Fruit fly (Drosophila melanogaster) whole organism, prepupa: ENCODE results near the gene CG12061.
A peak's percentile ranks its signal among the peaks of the same experiment; 100 is the strongest.

ENCODE experiments used
- Blimp-1 ChIP-seq: fragments of 200-800 bp; sonication (Bioruptor generic); optimal IDR thresholded peaks from 3 replicates; lab custom pipeline; 2017; ENCODE audit warnings: missing biosample characterization, missing genetic modification characterization, mild to moderate bottlenecking, moderate library complexity, missing genetic modification reagents
- CG10631 ChIP-seq: fragments of 200-800 bp; sonication (Bioruptor generic); optimal IDR thresholded peaks from 2 replicates; lab custom pipeline; 2016; ENCODE audit warnings: missing biosample characterization, missing genetic modification characterization
- CG10669 ChIP-seq: fragments of 200-800 bp; sonication (Bioruptor generic); optimal IDR thresholded peaks from 3 replicates; lab custom pipeline; 2018; ENCODE audit warnings: missing biosample characterization, mild to moderate bottlenecking, missing genetic modification characterization, moderate library complexity
- CG11294 ChIP-seq: fragments of 200-800 bp; sonication (Bioruptor generic); IDR thresholded peaks from 2 replicates; pipeline ENCODE4 v1.3.6; 2022; ENCODE audit warnings: missing biosample characterization, missing genetic modification characterization
- CG11902 ChIP-seq: fragments of 200-800 bp; sonication (Bioruptor generic); optimal IDR thresholded peaks from 3 replicates; lab custom pipeline; 2016; ENCODE audit warnings: missing biosample characterization, missing genetic modification characterization
- CG15336 ChIP-seq: fragments of 200-800 bp; sonication (Bioruptor generic); IDR thresholded peaks from 2 replicates; pipeline ENCODE4 v1.3.6; 2022; ENCODE audit warnings: missing biosample characterization, missing genetic modification characterization
- CG1621 ChIP-seq: fragments of 200-800 bp; sonication (Bioruptor generic); optimal IDR thresholded peaks from 3 replicates; lab custom pipeline; 2018; ENCODE audit warnings: missing biosample characterization, mild to moderate bottlenecking, missing genetic modification characterization
- CG16779 ChIP-seq: fragments of 200-800 bp; sonication (Bioruptor generic); optimal IDR thresholded peaks from 3 replicates; lab custom pipeline; 2017; ENCODE audit warnings: missing biosample characterization, mild to moderate bottlenecking, missing genetic modification characterization
- CG3032 ChIP-seq: fragments of 200-800 bp; optimal IDR thresholded peaks from 2 replicates; lab custom pipeline; 2019; ENCODE audit warnings: missing biosample characterization, mild to moderate bottlenecking, missing genetic modification characterization, moderate library complexity
- CG31627 ChIP-seq: fragments of 200-800 bp; sonication (Bioruptor generic); optimal IDR thresholded peaks from 3 replicates; lab custom pipeline; 2016; ENCODE audit warnings: missing biosample characterization, missing genetic modification characterization
- CG32006 ChIP-seq: fragments of 200-800 bp; sonication (Bioruptor generic); optimal IDR thresholded peaks from 3 replicates; lab custom pipeline; 2017; ENCODE audit warnings: missing biosample characterization, mild to moderate bottlenecking, missing genetic modification characterization
- CG34406 ChIP-seq: fragments of 200-800 bp; sonication (Bioruptor generic); optimal IDR thresholded peaks from 3 replicates; lab custom pipeline; 2016; ENCODE audit warnings: missing biosample characterization, missing genetic modification characterization
- CG6163 ChIP-seq: fragments of 200-800 bp; sonication (Bioruptor generic); IDR thresholded peaks from 3 replicates; pipeline ENCODE4 v1.3.6; 2022; ENCODE audit warnings: missing biosample characterization, missing genetic modification characterization
- CG6792 ChIP-seq: fragments of 200-800 bp; sonication (Bioruptor generic); optimal IDR thresholded peaks from 3 replicates; lab custom pipeline; 2016; ENCODE audit warnings: missing biosample characterization, missing genetic modification characterization
- CG6808 ChIP-seq: fragments of 200-800 bp; sonication (Bioruptor generic); optimal IDR thresholded peaks from 3 replicates; lab custom pipeline; 2017; ENCODE audit warnings: missing biosample characterization, missing genetic modification characterization, mild to moderate bottlenecking, moderate library complexity, missing genetic modification reagents
- CG6854 ChIP-seq: fragments of 200-800 bp; sonication (Bioruptor generic); optimal IDR thresholded peaks from 2 replicates; lab custom pipeline; 2017; ENCODE audit warnings: missing biosample characterization, mild to moderate bottlenecking, missing genetic modification characterization
- CG7368 ChIP-seq: fragments of 200-800 bp; sonication (Bioruptor generic); optimal IDR thresholded peaks from 3 replicates; lab custom pipeline; 2016; ENCODE audit warnings: missing biosample characterization, missing genetic modification characterization
- CG8319 ChIP-seq: fragments of 200-800 bp; sonication (Bioruptor generic); optimal IDR thresholded peaks from 3 replicates; lab custom pipeline; 2016; ENCODE audit warnings: missing biosample characterization, missing genetic modification characterization
- CG8632 ChIP-seq: fragments of 200-800 bp; sonication (Bioruptor generic); optimal IDR thresholded peaks from 3 replicates; lab custom pipeline; 2016; ENCODE audit warnings: missing biosample characterization, missing genetic modification characterization
- CG9139 ChIP-seq: fragments of 200-800 bp; sonication (Bioruptor generic); optimal IDR thresholded peaks from 3 replicates; lab custom pipeline; 2017; ENCODE audit warnings: missing biosample characterization, mild to moderate bottlenecking, missing genetic modification characterization
- Eip75B ChIP-seq: fragments of 200-800 bp; sonication (Bioruptor generic); optimal IDR thresholded peaks from 3 replicates; lab custom pipeline; 2016; ENCODE audit warnings: missing biosample characterization, missing genetic modification characterization
- Eip93F ChIP-seq: fragments of 200-800 bp; sonication (Bioruptor generic); optimal IDR thresholded peaks from 2 replicates; lab custom pipeline; 2016; ENCODE audit warnings: missing biosample characterization, mild to moderate bottlenecking, missing genetic modification characterization
- Ets21C ChIP-seq: fragments of 200-800 bp; sonication (Bioruptor generic); optimal IDR thresholded peaks from 3 replicates; lab custom pipeline; 2016; ENCODE audit warnings: missing biosample characterization, missing genetic modification characterization
- Ets96B ChIP-seq: fragments of 200-800 bp; optimal IDR thresholded peaks from 2 replicates; lab custom pipeline; 2019; ENCODE audit warnings: missing biosample characterization, mild to moderate bottlenecking, missing genetic modification characterization, moderate library complexity
- Hr39 ChIP-seq: fragments of 200-800 bp; sonication (Bioruptor generic); optimal IDR thresholded peaks from 2 replicates; lab custom pipeline; 2016; ENCODE audit warnings: missing biosample characterization, missing genetic modification characterization
- Hr4 ChIP-seq: fragments of 200-800 bp; sonication (Bioruptor generic); optimal IDR thresholded peaks from 3 replicates; lab custom pipeline; 2016; ENCODE audit warnings: missing biosample characterization, missing genetic modification characterization
- Lpt ChIP-seq: fragments of 200-800 bp; sonication (Bioruptor generic); optimal IDR thresholded peaks from 3 replicates; lab custom pipeline; 2016; ENCODE audit warnings: missing biosample characterization, missing genetic modification characterization
- OdsH ChIP-seq: fragments of 200-800 bp; sonication (Bioruptor generic); optimal IDR thresholded peaks from 3 replicates; lab custom pipeline; 2016; ENCODE audit warnings: missing biosample characterization, missing genetic modification characterization
- Sox102F ChIP-seq: fragments of 200-800 bp; sonication (Bioruptor generic); optimal IDR thresholded peaks from 2 replicates; lab custom pipeline; 2016; ENCODE audit warnings: missing biosample characterization, mild to moderate bottlenecking, missing genetic modification characterization
- Sox14 ChIP-seq: fragments of 200-800 bp; sonication (Bioruptor generic); optimal IDR thresholded peaks from 3 replicates; lab custom pipeline; 2016; ENCODE audit warnings: missing biosample characterization, missing genetic modification characterization
- Sox15 ChIP-seq: fragments of 200-800 bp; sonication (Bioruptor generic); optimal IDR thresholded peaks from 3 replicates; lab custom pipeline; 2016; ENCODE audit warnings: missing biosample characterization, missing genetic modification characterization
- acj6 ChIP-seq: fragments of 200-800 bp; sonication (Bioruptor generic); optimal IDR thresholded peaks from 3 replicates; lab custom pipeline; 2016; ENCODE audit warnings: missing biosample characterization, missing genetic modification characterization
- cyc ChIP-seq: fragments of 200-800 bp; sonication (Bioruptor generic); optimal IDR thresholded peaks from 3 replicates; lab custom pipeline; 2016; ENCODE audit warnings: missing biosample characterization, missing genetic modification characterization
- eg ChIP-seq: fragments of 200-800 bp; sonication (Bioruptor generic); IDR thresholded peaks from 3 replicates; pipeline ENCODE4 v1.3.6; 2022; ENCODE audit warnings: missing biosample characterization, missing genetic modification characterization
- fd85E ChIP-seq: fragments of 200-800 bp; sonication (Bioruptor generic); optimal IDR thresholded peaks from 3 replicates; lab custom pipeline; 2016; ENCODE audit warnings: missing biosample characterization, missing genetic modification characterization
- fkh ChIP-seq: fragments of 200-800 bp; sonication (Bioruptor generic); optimal IDR thresholded peaks from 3 replicates; lab custom pipeline; 2017; ENCODE audit warnings: missing biosample characterization, mild to moderate bottlenecking, missing genetic modification characterization, moderate library complexity
- lz ChIP-seq: fragments of 200-800 bp; sonication (Bioruptor generic); optimal IDR thresholded peaks from 3 replicates; lab custom pipeline; 2016; ENCODE audit warnings: missing biosample characterization, missing genetic modification characterization
- net ChIP-seq: fragments of 200-800 bp; sonication (Bioruptor generic); optimal IDR thresholded peaks from 3 replicates; lab custom pipeline; 2016; ENCODE audit warnings: missing biosample characterization, missing genetic modification characterization
- salr ChIP-seq, 2 experiments: fragments of 200-800 bp; sonication (Bioruptor generic); optimal IDR thresholded peaks; 3 replicates each; lab custom pipeline; 2016 to 2018; ENCODE audit warnings: missing biosample characterization in 2 of 2, missing genetic modification characterization in 2 of 2, mild to moderate bottlenecking in 1 of 2
- spab ChIP-seq: fragments of 200-800 bp; sonication (Bioruptor generic); optimal IDR thresholded peaks from 2 replicates; lab custom pipeline; 2017; ENCODE audit warnings: missing biosample characterization, mild to moderate bottlenecking, missing genetic modification characterization, missing genetic modification reagents
- ss ChIP-seq, 2 experiments: fragments of 200-800 bp; sonication (Bioruptor generic); optimal IDR thresholded peaks; 2 replicates in 1 of 2; 3 replicates in 1 of 2; lab custom pipeline; 2017 to 2018; ENCODE audit warnings: mild to moderate bottlenecking in 2 of 2, missing biosample characterization in 2 of 2, missing genetic modification characterization in 2 of 2, moderate library complexity in 1 of 2
- svp ChIP-seq: fragments of 200-800 bp; sonication (Bioruptor generic); peaks from one replicate; lab custom pipeline; 2016; ENCODE audit warnings: missing biosample characterization, missing genetic modification characterization
- vri ChIP-seq: fragments of 200-800 bp; sonication (Bioruptor generic); optimal IDR thresholded peaks from 3 replicates; lab custom pipeline; 2016; ENCODE audit warnings: missing biosample characterization, mild to moderate bottlenecking, missing genetic modification characterization

The CG12061 gene

dm6 chrX:23022598-23022997 is 13.3 kb upstream of the CG12061 start, which contains the start of gene zyd:
zyd (plus strand) TSS chrX:23022898.
- TF ChIP-seq Hr39 (GFP tag; lab: Kevin White, UChicago) (no peak), Ets21C (GFP tag; lab: Kevin White, UChicago) (no peak), Eip75B (no peak), CG34406 (GFP tag; lab: Kevin White, UChicago) (no peak), svp (GFP tag; lab: Kevin White, UChicago) (no peak), acj6 (no peak), fd85E (GFP tag; lab: Kevin White, UChicago) (no peak), CG6163 (GFP tag; lab: Robert Waterston, UW) (no peak), CG3032 (no peak), CG31627 (GFP tag; lab: Kevin White, UChicago) (no peak), vri (GFP tag; lab: Kevin White, UChicago) (no peak), lz (GFP tag; lab: Kevin White, UChicago) (no peak), CG9139 (no peak), CG11294 (GFP tag; lab: Robert Waterston, UW) (no peak), salr (GFP tag; optimal IDR thresholded peaks at IDR 0.05; lab: Kevin White, UChicago) (no peak), Sox15 (no peak)

- TF ChIP-seq eg (no peak), ss (GFP tag; optimal IDR thresholded peaks at IDR 0.05; lab: Kevin White, UChicago) (no peak), CG10669 (GFP tag; lab: Kevin White, UChicago) (no peak), svp (GFP tag; lab: Kevin White, UChicago) (peak; percentile 53), Sox102F (GFP tag; lab: Kevin White, UChicago) (no peak)
These were observed 31.9 kb downstream of the CG12061 start, which contains the start of gene CG17167 for dm6 chrX:23067521-23068459. CG17167 (plus strand) TSS chrX:23068301.

DNA sequence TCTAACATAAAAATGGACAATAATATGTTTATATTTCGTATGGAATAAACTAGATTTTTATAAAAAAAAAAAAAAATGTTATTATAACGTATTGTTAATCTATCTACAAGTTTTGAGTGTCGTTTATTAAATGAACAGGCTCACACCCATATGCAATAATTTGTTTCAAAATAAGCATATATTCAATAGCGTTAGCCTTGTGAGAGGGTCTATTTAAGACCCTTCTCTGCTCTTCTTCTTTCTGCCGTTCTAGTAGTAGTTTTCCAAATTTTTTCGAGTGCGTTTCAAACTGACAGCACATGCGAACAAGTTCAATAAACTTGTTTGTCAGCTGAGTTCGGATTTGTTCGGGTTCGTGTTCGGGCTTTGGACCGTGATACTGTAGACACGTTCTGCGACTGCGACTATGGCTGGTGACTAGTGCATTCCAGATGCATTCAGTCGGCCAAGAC is 35.4 kb downstream of the CG12061 start:
- no peak for TF ChIP-seq vri (GFP tag; lab: Kevin White, UChicago)
- TF ChIP-seq OdsH: peak; percentile 54
- TF ChIP-seq fd85E (GFP tag; lab: Kevin White, UChicago): no peak
- no peak for TF ChIP-seq Ets96B
- no peak for TF ChIP-seq CG7368 (GFP tag; lab: Kevin White, UChicago)
- TF ChIP-seq Eip75B: peak; percentile 11
- TF ChIP-seq Hr4 (GFP tag; lab: Kevin White, UChicago): peak; percentile 60
- TF ChIP-seq Eip93F: no peak
- TF ChIP-seq CG6854: no peak
- peak; percentile 64 for TF ChIP-seq CG10631 (GFP tag; lab: Kevin White, UChicago)
- peak; percentile 42 for TF ChIP-seq CG34406 (GFP tag; lab: Kevin White, UChicago)
- peak; percentile 14 for TF ChIP-seq Sox14 (GFP tag; lab: Kevin White, UChicago)
- TF ChIP-seq salr (GFP tag; optimal IDR thresholded peaks at IDR 0.05; lab: Kevin White, UChicago): peak in 1 of 2 experiments; percentile 76
- TF ChIP-seq CG9139: no peak
- peak; percentile 15 for TF ChIP-seq CG10669 (GFP tag; lab: Kevin White, UChicago)
- TF ChIP-seq spab (GFP tag; lab: Kevin White, UChicago): peak; percentile 9
- peak; percentile 43 for TF ChIP-seq Lpt
- TF ChIP-seq acj6: peak; percentile 49
- peak; percentile 20 for TF ChIP-seq Sox15
- peak; percentile 10 for TF ChIP-seq CG6792 (GFP tag; lab: Kevin White, UChicago)
- TF ChIP-seq CG3032: peak; percentile 43
- peak; percentile 27 for TF ChIP-seq CG31627 (GFP tag; lab: Kevin White, UChicago)
- TF ChIP-seq CG16779 (tag; lab: Kevin White, UChicago): no peak
- TF ChIP-seq CG15336: peak; percentile 52; the same call in 1 of the 2 replicates
- TF ChIP-seq cyc (GFP tag; lab: Kevin White, UChicago): peak; percentile 48
- TF ChIP-seq eg: no peak
- TF ChIP-seq Blimp-1: no peak
- TF ChIP-seq CG8319 (GFP tag; lab: Kevin White, UChicago): peak; percentile 14
- TF ChIP-seq CG6808 (GFP tag; lab: Kevin White, UChicago): peak; percentile 11
- peak; percentile 49 for TF ChIP-seq CG8632 (GFP tag; lab: Kevin White, UChicago)
- no peak for TF ChIP-seq CG6163 (GFP tag; lab: Robert Waterston, UW)
- no peak for TF ChIP-seq Ets21C (GFP tag; lab: Kevin White, UChicago)
- no peak for TF ChIP-seq CG1621 (tag; lab: Kevin White, UChicago)
- TF ChIP-seq Hr39 (GFP tag; lab: Kevin White, UChicago): peak; percentile 31
- TF ChIP-seq CG32006 (GFP tag; lab: Kevin White, UChicago): peak; percentile 81
- TF ChIP-seq fkh: no peak
- peak; percentile 45 for TF ChIP-seq net (GFP tag; lab: Kevin White, UChicago)
- peak; percentile 28 for TF ChIP-seq CG11902 (GFP tag; lab: Kevin White, UChicago)
